Fruit fly (Drosophila melanogaster) whole organism, embryonic: ENCODE data around the gene CG42404.

Source experiments
- CG10147 ChIP-seq: fragments of 200-800 bp; sonication (Bioruptor generic); optimal IDR thresholded peaks from 2 replicates; lab custom pipeline; 2019; ENCODE audit warnings: missing biosample characterization, mild to moderate bottlenecking, missing genetic modification characterization, moderate library complexity
- CG11085 ChIP-seq: fragments of 200-800 bp; sonication (Bioruptor generic); IDR thresholded peaks from 2 replicates; pipeline ENCODE4 v1.3.6; 2022; ENCODE audit warnings: missing biosample characterization, missing genetic modification characterization
- CG11247 ChIP-seq: fragments of 200-800 bp; sonication (Bioruptor generic); IDR thresholded peaks from 2 replicates; pipeline ENCODE4 v1.3.6; 2022; ENCODE audit warnings: missing biosample characterization, missing genetic modification characterization
- CG11696 ChIP-seq: fragments of 200-800 bp; sonication (Bioruptor generic); IDR thresholded peaks from 2 replicates; pipeline ENCODE4 v1.3.6; 2022; ENCODE audit warnings: missing biosample characterization, missing genetic modification characterization
- CG11723 ChIP-seq: fragments of 200-800 bp; sonication (Bioruptor generic); optimal IDR thresholded peaks from 2 replicates; lab custom pipeline; 2017; ENCODE audit warnings: missing biosample characterization, mild to moderate bottlenecking, missing genetic modification characterization
- CG13424 ChIP-seq: fragments of 200-800 bp; sonication (Bioruptor generic); optimal IDR thresholded peaks from 2 replicates; lab custom pipeline; 2019; ENCODE audit warnings: missing biosample characterization, mild to moderate bottlenecking, missing genetic modification characterization, moderate library complexity
- CG14965 ChIP-seq: fragments of 200-800 bp; sonication (Bioruptor generic); optimal IDR thresholded peaks from 2 replicates; lab custom pipeline; 2016; ENCODE audit warnings: missing biosample characterization, missing genetic modification characterization, borderline replicate concordance
- CG17186 ChIP-seq: fragments of 200-800 bp; sonication (Bioruptor generic); optimal IDR thresholded peaks from 3 replicates; lab custom pipeline; 2017; ENCODE audit warnings: missing biosample characterization, missing genetic modification reagents, missing genetic modification characterization
- CG17328 ChIP-seq: fragments of 200-800 bp; sonication (Bioruptor generic); IDR thresholded peaks from 2 replicates; pipeline ENCODE4 v1.3.6; 2022; ENCODE audit warnings: missing biosample characterization, missing genetic modification characterization
- CG18262 ChIP-seq: fragments of 200-800 bp; optimal IDR thresholded peaks from 3 replicates; lab custom pipeline; 2019; ENCODE audit warnings: missing biosample characterization, mild to moderate bottlenecking, missing genetic modification characterization, moderate library complexity
- CG18476 ChIP-seq: fragments of 200-800 bp; sonication (Bioruptor generic); optimal IDR thresholded peaks from 2 replicates; lab custom pipeline; 2016; ENCODE audit warnings: missing biosample characterization, mild to moderate bottlenecking, missing genetic modification characterization
- CG2712 ChIP-seq: fragments of 200-800 bp; optimal IDR thresholded peaks from 3 replicates; lab custom pipeline; 2019; ENCODE audit warnings: missing biosample characterization, mild to moderate bottlenecking, missing genetic modification characterization, moderate library complexity
- CG30403 ChIP-seq: fragments of 200-800 bp; sonication (Bioruptor generic); optimal IDR thresholded peaks from 3 replicates; lab custom pipeline; 2016; ENCODE audit warnings: missing biosample characterization, missing genetic modification characterization
- CG31441 ChIP-seq: fragments of 200-800 bp; sonication (Bioruptor generic); IDR thresholded peaks from 2 replicates; pipeline ENCODE4 v1.3.6; 2022; ENCODE audit warnings: missing biosample characterization, missing genetic modification characterization
- CG3281 ChIP-seq: fragments of 200-800 bp; sonication (Bioruptor generic); optimal IDR thresholded peaks from 3 replicates; lab custom pipeline; 2017; ENCODE audit warnings: missing biosample characterization, mild to moderate bottlenecking, missing genetic modification characterization
- CG33557 ChIP-seq: fragments of 200-800 bp; sonication (Bioruptor generic); optimal IDR thresholded peaks from 2 replicates; lab custom pipeline; 2019; ENCODE audit warnings: missing biosample characterization, mild to moderate bottlenecking, missing genetic modification characterization, moderate library complexity
- CG6854 ChIP-seq: fragments of 200-800 bp; sonication (Bioruptor generic); optimal IDR thresholded peaks from 3 replicates; lab custom pipeline; 2017; ENCODE audit warnings: missing biosample characterization, mild to moderate bottlenecking, missing genetic modification characterization
- CG7745 ChIP-seq: fragments of 200-800 bp; sonication (Bioruptor generic); optimal IDR thresholded peaks from 2 replicates; lab custom pipeline; 2018; ENCODE audit warnings: missing biosample characterization, mild to moderate bottlenecking, missing genetic modification characterization, moderate library complexity
- CG8478 ChIP-seq: fragments of >200 bp; optimal IDR thresholded peaks from 2 replicates; lab custom pipeline; 2018
- CG9727 ChIP-seq: fragments of 200-800 bp; sonication (Bioruptor generic); optimal IDR thresholded peaks from 3 replicates; lab custom pipeline; 2017; ENCODE audit warnings: missing biosample characterization, mild to moderate bottlenecking, missing genetic modification characterization
- Camta ChIP-seq: fragments of 200-800 bp; sonication (Bioruptor generic); optimal IDR thresholded peaks from 2 replicates; lab custom pipeline; 2016; ENCODE audit warnings: missing biosample characterization, missing genetic modification characterization
- Chrac-16 ChIP-seq: fragments of 200-800 bp; sonication (Bioruptor generic); optimal IDR thresholded peaks from 3 replicates; lab custom pipeline; 2016; ENCODE audit warnings: missing biosample characterization, missing genetic modification characterization
- CkIIα-i1 ChIP-seq: fragments of 200-800 bp; sonication (Bioruptor generic); IDR thresholded peaks from 2 replicates; pipeline ENCODE4 v1.3.6; 2022; ENCODE audit warnings: missing biosample characterization, missing genetic modification characterization
- CoRest ChIP-seq: fragments of 200-800 bp; sonication (Bioruptor generic); optimal IDR thresholded peaks from 3 replicates; lab custom pipeline; 2018; ENCODE audit warnings: missing biosample characterization, mild to moderate bottlenecking, missing genetic modification characterization, moderate library complexity
- Drgx ChIP-seq: fragments of 200-800 bp; sonication (Bioruptor generic); IDR thresholded peaks from 2 replicates; pipeline ENCODE4 v1.3.6; 2022; ENCODE audit warnings: missing biosample characterization, missing genetic modification characterization
- E2f1 ChIP-seq: fragments of 200-800 bp; sonication (Bioruptor generic); IDR thresholded peaks from 2 replicates; pipeline ENCODE4 v1.3.6; 2022; ENCODE audit warnings: missing biosample characterization, missing genetic modification characterization
- E2f2 ChIP-seq: fragments of 200-800 bp; sonication (Bioruptor generic); IDR thresholded peaks from 2 replicates; pipeline ENCODE4 v1.3.6; 2022; ENCODE audit warnings: missing biosample characterization, missing genetic modification characterization
- H15 ChIP-seq: fragments of 200-800 bp; sonication (Bioruptor generic); IDR thresholded peaks from 3 replicates; pipeline ENCODE4 v1.3.6; 2022; ENCODE audit warnings: missing biosample characterization, missing genetic modification characterization
- Hmx ChIP-seq: fragments of 200-800 bp; sonication (Bioruptor generic); optimal IDR thresholded peaks from 2 replicates; lab custom pipeline; 2016; ENCODE audit warnings: missing biosample characterization, missing genetic modification characterization
- Hr3 ChIP-seq: fragments of 200-800 bp; sonication (Bioruptor generic); optimal IDR thresholded peaks from 3 replicates; lab custom pipeline; 2016; ENCODE audit warnings: missing biosample characterization, missing genetic modification characterization
- MTF-1 ChIP-seq: fragments of 200-800 bp; sonication (Bioruptor generic); optimal IDR thresholded peaks from 2 replicates; lab custom pipeline; 2018; ENCODE audit warnings: missing biosample characterization, mild to moderate bottlenecking, missing genetic modification characterization, borderline replicate concordance
- Mad ChIP-seq: fragments of 200-800 bp; sonication (Bioruptor generic); optimal IDR thresholded peaks from 2 replicates; lab custom pipeline; 2016; ENCODE audit warnings: missing biosample characterization, missing genetic modification characterization
- NC2β ChIP-seq: fragments of 200-800 bp; sonication (Bioruptor generic); optimal IDR thresholded peaks from 2 replicates; lab custom pipeline; 2016; ENCODE audit warnings: missing biosample characterization, missing genetic modification characterization
- Neu2 ChIP-seq: fragments of 200-800 bp; sonication (Bioruptor generic); optimal IDR thresholded peaks from 3 replicates; lab custom pipeline; 2016; ENCODE audit warnings: missing biosample characterization, missing genetic modification characterization, borderline replicate concordance
- bowl ChIP-seq: fragments of 200-800 bp; sonication (Bioruptor generic); IDR thresholded peaks from 2 replicates; pipeline ENCODE4 v1.3.6; 2022; ENCODE audit warnings: missing biosample characterization, missing genetic modification characterization
- chinmo ChIP-seq: fragments of 200-800 bp; sonication (Bioruptor generic); IDR thresholded peaks from 4 replicates; pipeline ENCODE4 v1.3.6; 2022; ENCODE audit warnings: missing biosample characterization, missing genetic modification characterization; ENCODE audit not compliant: partially characterized antibody
- danr ChIP-seq: fragments of 200-800 bp; sonication (Bioruptor generic); IDR thresholded peaks from 2 replicates; pipeline ENCODE4 v1.3.6; 2022; ENCODE audit warnings: missing biosample characterization, missing genetic modification characterization
- dmrt11E ChIP-seq: fragments of 200-800 bp; sonication (Bioruptor generic); optimal IDR thresholded peaks from 3 replicates; lab custom pipeline; 2018; ENCODE audit warnings: missing biosample characterization, mild to moderate bottlenecking, missing genetic modification characterization, moderate library complexity
- fd64A ChIP-seq: fragments of 200-800 bp; sonication (Bioruptor generic); optimal IDR thresholded peaks from 3 replicates; lab custom pipeline; 2018; ENCODE audit warnings: missing biosample characterization, mild to moderate bottlenecking, missing genetic modification characterization
- gem ChIP-seq: fragments of 200-800 bp; sonication (Bioruptor generic); optimal IDR thresholded peaks from 2 replicates; lab custom pipeline; 2019; ENCODE audit warnings: missing biosample characterization, mild to moderate bottlenecking, missing genetic modification characterization, moderate library complexity
- grau ChIP-seq: fragments of 200-800 bp; optimal IDR thresholded peaks from 3 replicates; lab custom pipeline; 2019; ENCODE audit warnings: missing biosample characterization, mild to moderate bottlenecking, missing genetic modification characterization, moderate library complexity
- hkb ChIP-seq, 2 experiments: fragments of 200-800 bp in 1 of 2; fragments of >200 bp in 1 of 2; sonication (Bioruptor generic) in 1 of 2; IDR thresholded peaks in 1 of 2; optimal IDR thresholded peaks in 1 of 2; 2 replicates each; pipeline versions ENCODE4 v1.3.6 to Lab custom; 2017 to 2022; ENCODE audit warnings: missing biosample characterization in 1 of 2, missing genetic modification characterization in 1 of 2
- lmd ChIP-seq: fragments of 200-800 bp; sonication (Bioruptor generic); IDR thresholded peaks from 2 replicates; pipeline ENCODE4 v1.3.6; 2022; ENCODE audit warnings: missing biosample characterization, missing genetic modification characterization
- onecut ChIP-seq: fragments of 200-800 bp; sonication (Bioruptor generic); IDR thresholded peaks from 2 replicates; pipeline ENCODE4 v1.3.6; 2022; ENCODE audit warnings: missing biosample characterization, missing genetic modification characterization
- pan ChIP-seq, 4 experiments: fragments of >200 bp in 3 of 4; fragments of 200-800 bp in 1 of 4; sonication (Bioruptor generic) in 1 of 4; optimal IDR thresholded peaks in 3 of 4; IDR thresholded peaks in 1 of 4; 2 replicates each; pipeline versions ENCODE4 v1.3.6 to Lab custom; 2017 to 2022; ENCODE audit warnings: missing biosample characterization in 2 of 4, missing genetic modification characterization in 2 of 4, mixed read lengths in 1 of 4
- slp2 ChIP-seq: fragments of 200-800 bp; sonication (Bioruptor generic); optimal IDR thresholded peaks from 2 replicates; lab custom pipeline; 2016; ENCODE audit warnings: missing biosample characterization, missing genetic modification characterization
- so ChIP-seq: fragments of 200-800 bp; sonication (Bioruptor generic); IDR thresholded peaks from 3 replicates; pipeline ENCODE4 v1.3.6; 2022; ENCODE audit warnings: missing biosample characterization, missing genetic modification characterization
- sob ChIP-seq: fragments of 200-800 bp; sonication (Bioruptor generic); IDR thresholded peaks from 2 replicates; pipeline ENCODE4 v1.3.6; 2022; ENCODE audit warnings: missing biosample characterization, missing genetic modification characterization
- usp ChIP-seq: fragments of >200 bp; optimal IDR thresholded peaks from 2 replicates; lab custom pipeline; 2017; ENCODE audit warnings: missing biosample characterization, missing genetic modification characterization

CG42404 gene

dm6 chr3R:15280619-15281334, 30.9 kb downstream of the CG42404 start (continued):
- TF ChIP-seq Chrac-16 = peak; percentile 51
- no peak for TF ChIP-seq CG11085 (GFP tag; lab: Robert Waterston, UW)
- TF ChIP-seq onecut = peak; percentile 11; the same call in 1 of the 2 replicates
- TF ChIP-seq dmrt11E (tag; lab: Kevin White, UChicago) = peak; percentile 85
- TF ChIP-seq CG18262 = peak; percentile 92
- TF ChIP-seq lmd (GFP tag; lab: Robert Waterston, UW) = peak; percentile 60
- TF ChIP-seq hkb (optimal IDR thresholded peaks at IDR 0.05; lab: Kevin White, UChicago) = no peak
- peak; percentile 48 for TF ChIP-seq hkb (GFP tag; IDR thresholded peaks at IDR 0.05; lab: Robert Waterston, UW)
- peak; percentile 88 for TF ChIP-seq CoRest (tag; lab: Kevin White, UChicago)
- TF ChIP-seq CG11247 (GFP tag; lab: Robert Waterston, UW) = no peak
- peak; percentile 83 for TF ChIP-seq CG30403 (GFP tag; lab: Kevin White, UChicago)
- no peak for TF ChIP-seq MTF-1 (GFP tag; lab: Kevin White, UChicago)
- TF ChIP-seq CkIIα-i1 (GFP tag; lab: Robert Waterston, UW) = no peak
- peak; percentile 38; the same call in 1 of the 2 replicates for TF ChIP-seq E2f2 (GFP tag; lab: Robert Waterston, UW)
- TF ChIP-seq Hr3 (GFP tag; lab: Kevin White, UChicago) = peak; percentile 83
- TF ChIP-seq Hmx (GFP tag; lab: Kevin White, UChicago) = no peak
- TF ChIP-seq sob (GFP tag; lab: Robert Waterston, UW) = 0 out of 2 replicates have a peak, but pooled peaks have one; percentile 34
- TF ChIP-seq chinmo (GFP tag; lab: Robert Waterston, UW) = no peak
- peak; percentile 63 for TF ChIP-seq CG10147
- no peak for TF ChIP-seq pan (optimal IDR thresholded peaks at IDR 0.05; lab: Kevin White, UChicago)
- peak in 1 of 2 experiments; percentile 12 for TF ChIP-seq pan (GFP tag; optimal IDR thresholded peaks at IDR 0.05 in 1 of 2, IDR thresholded peaks at IDR 0.05 in 1 of 2)
- TF ChIP-seq CG31441 (GFP tag; lab: Robert Waterston, UW) = peak; percentile 86
- TF ChIP-seq Drgx = peak; percentile 38; the same call in 1 of the 2 replicates
- TF ChIP-seq CG7745 (tag; lab: Kevin White, UChicago) = no peak
- peak; percentile 80 for TF ChIP-seq grau (tag; lab: Kevin White, UChicago)
- TF ChIP-seq bowl (GFP tag; lab: Robert Waterston, UW) = no peak
- no peak for TF ChIP-seq CG14965 (GFP tag; lab: Kevin White, UChicago)
- TF ChIP-seq slp2 (GFP tag; lab: Kevin White, UChicago) = peak; percentile 3
- TF ChIP-seq CG9727 = peak; percentile 87
- TF ChIP-seq Camta = peak; percentile 40
- no peak for TF ChIP-seq CG11696
- TF ChIP-seq E2f1 (GFP tag; lab: Robert Waterston, UW) = peak; percentile 32; the same call in 1 of the 2 replicates
- TF ChIP-seq CG2712 = peak; percentile 86
- peak; percentile 25 for TF ChIP-seq CG6854 (GFP tag; lab: Kevin White, UChicago)
- no peak for TF ChIP-seq CG17186 (GFP tag; lab: Kevin White, UChicago)
- TF ChIP-seq danr = no peak
- TF ChIP-seq CG33557 (GFP tag; lab: Kevin White, UChicago) = peak; percentile 74
- TF ChIP-seq H15 (GFP tag; lab: Robert Waterston, UW) = 0 out of 3 replicates have a peak, but pooled peaks have one; percentile 44
- TF ChIP-seq CG8478 (lab: Kevin White, UChicago) = no peak
- no peak for TF ChIP-seq usp (GFP tag; lab: Kevin White, UChicago)
- peak; percentile 84 for TF ChIP-seq CG13424 (tag; lab: Kevin White, UChicago)
- peak; percentile 47 for TF ChIP-seq CG11723 (GFP tag; lab: Kevin White, UChicago)
- TF ChIP-seq Neu2 = no peak
- TF ChIP-seq CG18476 (GFP tag; lab: Kevin White, UChicago) = peak; percentile 42
- TF ChIP-seq fd64A = no peak
- peak; percentile 64 for TF ChIP-seq CG3281 (GFP tag; lab: Kevin White, UChicago)
- TF ChIP-seq CG17328 (GFP tag; lab: Robert Waterston, UW) = peak; percentile 31; the same call in 1 of the 2 replicates
- TF ChIP-seq gem = peak; percentile 88
- TF ChIP-seq NC2β (GFP tag; lab: Kevin White, UChicago) = no peak
- no peak; the same call in 2 of the 3 replicates for TF ChIP-seq so (GFP tag; lab: Robert Waterston, UW)
- TF ChIP-seq Mad (GFP tag; lab: Kevin White, UChicago) = peak; percentile 32
